Worm (Caenorhabditis elegans) whole organism, L3 larva: Measurements from ENCODE around the gene srx-36.

Experiments used
- ceh-16 ChIP-seq: sonication (generic microtip); optimal IDR thresholded peaks from 2 replicates; lab custom pipeline; 2017; ENCODE audit warnings: missing biosample characterization, missing genetic modification characterization
- ceh-9 ChIP-seq: sonication (generic microtip); optimal IDR thresholded peaks from 2 replicates; lab custom pipeline; 2018; ENCODE audit warnings: missing biosample characterization, missing genetic modification characterization
- egl-27 ChIP-seq: sonication (generic microtip); optimal IDR thresholded peaks from 4 replicates; lab custom pipeline; 2017; ENCODE audit warnings: missing biosample characterization, missing genetic modification reagents, missing genetic modification characterization
- elt-1 ChIP-seq: fragments of 150-350 bp; optimal IDR thresholded peaks from 2 replicates; lab custom pipeline; 2014; ENCODE audit warnings: missing biosample characterization, missing genetic modification characterization
- fos-1 ChIP-seq: fragments of 150-350 bp; optimal IDR thresholded peaks from 2 replicates; lab custom pipeline; 2014; ENCODE audit warnings: missing biosample characterization, missing genetic modification characterization
- hmg-11 ChIP-seq: sonication (generic microtip); optimal IDR thresholded peaks from 2 replicates; lab custom pipeline; 2016; ENCODE audit warnings: missing genetic modification characterization, missing compliant biosample characterization
- jun-1 ChIP-seq: fragments of 150-350 bp; optimal IDR thresholded peaks from 2 replicates; lab custom pipeline; 2014; ENCODE audit warnings: missing biosample characterization, missing genetic modification reagents, missing genetic modification characterization
- nhr-23 ChIP-seq: fragments of 150-350 bp; optimal IDR thresholded peaks from 2 replicates; lab custom pipeline; 2014; ENCODE audit warnings: missing biosample characterization, missing genetic modification reagents, missing genetic modification characterization
- nhr-237 ChIP-seq: fragments of 150-350 bp; optimal IDR thresholded peaks from 2 replicates; lab custom pipeline; 2014; ENCODE audit warnings: missing biosample characterization, missing genetic modification characterization
- sea-2 ChIP-seq: fragments of 150-350 bp; sonication (generic microtip); optimal IDR thresholded peaks from 4 replicates; lab custom pipeline; 2014; ENCODE audit warnings: missing biosample characterization, missing genetic modification reagents, missing genetic modification characterization
- unc-62 ChIP-seq: fragments of 150-350 bp; sonication (generic microtip); optimal IDR thresholded peaks from 4 replicates; lab custom pipeline; 2014; ENCODE audit warnings: missing biosample characterization, missing genetic modification reagents, missing genetic modification characterization

DNA sequence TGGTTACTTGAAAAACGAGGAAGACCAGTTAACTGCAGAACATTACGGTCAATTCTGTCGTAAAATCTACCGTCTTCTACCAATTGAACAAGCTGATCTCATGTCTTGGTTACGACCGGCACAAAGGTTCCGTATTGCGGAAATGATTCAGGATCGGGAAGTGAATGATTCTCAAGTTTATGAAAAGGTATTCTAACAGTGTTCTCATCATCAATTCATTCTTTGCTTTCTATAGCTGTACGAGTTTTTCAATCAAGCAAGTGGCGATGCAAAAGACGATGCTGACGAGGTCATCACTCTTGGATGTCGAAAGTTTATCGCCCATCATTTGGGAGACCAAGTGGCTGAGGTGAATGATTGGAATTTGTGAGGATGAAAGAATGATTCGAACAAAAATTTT, 43.5 kb downstream of the srx-36 start:
- TF ChIP-seq hmg-11 (tag; lab: Kevin White, UChicago) (no peak), elt-1 (tag; lab: Kevin White, UChicago) (no peak), ceh-16 (no peak), egl-27 (tag; lab: Kevin White, UChicago) (no peak), unc-62 (GFP tag; lab: Kevin White, UChicago) (no peak), fos-1 (tag; lab: Kevin White, UChicago) (no peak), nhr-23 (tag; lab: Kevin White, UChicago) (no peak), jun-1 (tag; lab: Kevin White, UChicago) (no peak), sea-2 (GFP tag; lab: Kevin White, UChicago) (no peak), nhr-237 (tag; lab: Kevin White, UChicago) (no peak), ceh-9 (no peak)
